Fruit fly (Drosophila melanogaster) whole organism, adult: ENCODE results near the gene CG10055.
A peak's percentile ranks its signal among the peaks of the same experiment; 100 is the strongest.

Experiments used
- CG11617 ChIP-seq: fragments of 200-800 bp; sonication (Bioruptor generic); optimal IDR thresholded peaks from 2 replicates; lab custom pipeline; 2017; ENCODE audit warnings: mild to moderate bottlenecking, missing biosample characterization, missing genetic modification reagents, missing genetic modification characterization
- CG12768 ChIP-seq: fragments of 200-800 bp; sonication (Bioruptor generic); optimal IDR thresholded peaks from 2 replicates; lab custom pipeline; 2017; ENCODE audit warnings: missing biosample characterization, missing genetic modification characterization, mild to moderate bottlenecking, moderate library complexity, missing genetic modification reagents
- CG14711 ChIP-seq: fragments of 200-800 bp; sonication (Bioruptor generic); optimal IDR thresholded peaks from 2 replicates; lab custom pipeline; 2018; ENCODE audit warnings: missing biosample characterization, mild to moderate bottlenecking, missing genetic modification characterization, moderate library complexity
- CG1620 ChIP-seq: fragments of 200-800 bp; sonication (Bioruptor generic); optimal IDR thresholded peaks from 2 replicates; lab custom pipeline; 2016; ENCODE audit warnings: missing biosample characterization, missing genetic modification characterization
- CG33017 ChIP-seq: fragments of 200-800 bp; sonication (Bioruptor generic); optimal IDR thresholded peaks from 2 replicates; lab custom pipeline; 2018; ENCODE audit warnings: missing biosample characterization, mild to moderate bottlenecking, missing genetic modification characterization, moderate library complexity
- CG5204 ChIP-seq: fragments of 200-800 bp; sonication (Bioruptor generic); optimal IDR thresholded peaks from 2 replicates; lab custom pipeline; 2016; ENCODE audit warnings: missing biosample characterization, missing genetic modification characterization
- CG7045 ChIP-seq: fragments of 200-800 bp; sonication (Bioruptor generic); optimal IDR thresholded peaks from 2 replicates; lab custom pipeline; 2017; ENCODE audit warnings: missing biosample characterization, mild to moderate bottlenecking, missing genetic modification characterization
- CG7101 ChIP-seq: fragments of 200-800 bp; sonication (Bioruptor generic); optimal IDR thresholded peaks from 2 replicates; lab custom pipeline; 2018; ENCODE audit warnings: missing biosample characterization, mild to moderate bottlenecking, missing genetic modification characterization, moderate library complexity
- Clk ChIP-seq: fragments of 200-800 bp; sonication (Bioruptor generic); optimal IDR thresholded peaks from 2 replicates; lab custom pipeline; 2017; ENCODE audit warnings: missing biosample characterization, missing genetic modification characterization
- Crg-1 ChIP-seq: fragments of 200-800 bp; sonication (Bioruptor generic); optimal IDR thresholded peaks from 2 replicates; lab custom pipeline; 2016; ENCODE audit warnings: missing biosample characterization, missing genetic modification characterization
- Hr96 ChIP-seq: fragments of 200-800 bp; sonication (Bioruptor generic); optimal IDR thresholded peaks from 2 replicates; lab custom pipeline; 2016; ENCODE audit warnings: missing biosample characterization, missing genetic modification characterization
- Mnt ChIP-seq: fragments of 200-800 bp; sonication (Bioruptor generic); optimal IDR thresholded peaks from 2 replicates; lab custom pipeline; 2016; ENCODE audit warnings: missing biosample characterization, mild to moderate bottlenecking, missing genetic modification characterization
- bab1 ChIP-seq: fragments of 200-800 bp; sonication (Bioruptor generic); optimal IDR thresholded peaks from 3 replicates; lab custom pipeline; 2019; ENCODE audit warnings: missing biosample characterization, mild to moderate bottlenecking, missing genetic modification characterization, moderate library complexity
- cic ChIP-seq: fragments of 200-800 bp; sonication (Bioruptor generic); optimal IDR thresholded peaks from 2 replicates; lab custom pipeline; 2017; ENCODE audit warnings: missing biosample characterization, mild to moderate bottlenecking, missing genetic modification characterization, moderate library complexity
- cnc ChIP-seq, 2 experiments: fragments of >200 bp; optimal IDR thresholded peaks; 2 replicates each; lab custom pipeline; 2017
- kay ChIP-seq: fragments of 200-800 bp; sonication (Bioruptor generic); peaks from one replicate; lab custom pipeline; 2016; ENCODE audit warnings: missing biosample characterization, missing genetic modification characterization, borderline replicate concordance
- ovo ChIP-seq: fragments of 200-800 bp; sonication (Bioruptor generic); optimal IDR thresholded peaks from 2 replicates; lab custom pipeline; 2016; ENCODE audit warnings: missing biosample characterization, missing genetic modification characterization
- pad ChIP-seq: fragments of 200-800 bp; sonication (Bioruptor generic); optimal IDR thresholded peaks from 3 replicates; lab custom pipeline; 2017; ENCODE audit warnings: missing biosample characterization, missing genetic modification characterization, mild to moderate bottlenecking, moderate library complexity, missing genetic modification reagents
- tj ChIP-seq: fragments of 200-800 bp; sonication (Bioruptor generic); optimal IDR thresholded peaks from 3 replicates; lab custom pipeline; 2017; ENCODE audit warnings: missing biosample characterization, mild to moderate bottlenecking, missing genetic modification characterization, moderate library complexity
- toe ChIP-seq: fragments of 200-800 bp; sonication (Bioruptor generic); optimal IDR thresholded peaks from 2 replicates; lab custom pipeline; 2016; ENCODE audit warnings: missing biosample characterization, missing genetic modification characterization

Gene CG10055

dm6 chr3R:7186242-7187092 is at the start of gene CG10055, which contains the start of gene lap:
TSS of gene CG10055 (minus strand) at chr3R:7186673.
TSS of gene lap (plus strand) at chr3R:7186994.
- TF ChIP-seq Mnt (GFP tag; lab: Kevin White, UChicago), result peak; percentile 11
- TF ChIP-seq cic (GFP tag; lab: Kevin White, UChicago), result no peak
- TF ChIP-seq CG11617 (GFP tag; lab: Kevin White, UChicago), result no peak
- no peak for TF ChIP-seq CG7045
- TF ChIP-seq kay (GFP tag; lab: Kevin White, UChicago), result no peak

DNA sequence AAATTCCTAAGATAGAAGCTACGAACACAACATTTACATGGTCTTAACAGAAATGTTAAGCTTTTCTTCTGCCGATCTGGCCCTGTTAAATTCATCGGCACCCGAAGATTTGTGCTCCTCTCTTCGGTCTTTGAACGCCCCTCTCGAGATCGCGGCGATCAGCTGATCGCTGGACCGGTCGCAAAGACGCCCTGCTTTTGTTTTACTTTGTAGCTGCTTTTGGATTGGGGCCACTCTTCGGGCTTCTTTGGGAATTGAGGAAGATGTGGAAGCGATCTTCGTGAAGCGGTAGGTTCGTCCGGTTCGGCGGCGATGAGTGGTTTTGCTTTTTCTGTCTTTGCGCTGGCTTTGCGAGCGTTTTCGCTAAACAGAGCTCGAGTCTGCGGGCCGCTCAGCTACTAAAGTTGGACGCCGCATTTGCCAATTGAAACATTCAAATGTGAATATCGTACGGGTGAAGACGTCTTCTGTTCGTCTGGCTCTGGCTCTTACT is 37.5 kb upstream of the CG10055 start, which contains the start of gene thw:
Gene thw (plus strand): TSS at position 443 of the 493 bp plus-strand sequence.
- TF ChIP-seq tj (GFP tag; lab: Kevin White, UChicago) (no peak), cic (GFP tag; lab: Kevin White, UChicago) (no peak), CG14711 (tag; lab: Kevin White, UChicago) (no peak), Hr96 (GFP tag; lab: Kevin White, UChicago) (no peak), CG33017 (tag; lab: Kevin White, UChicago) (no peak), bab1 (no peak), Crg-1 (GFP tag; lab: Kevin White, UChicago) (no peak), toe (GFP tag; lab: Kevin White, UChicago) (no peak), CG5204 (no peak), CG1620 (GFP tag; lab: Kevin White, UChicago) (no peak), cnc (optimal IDR thresholded peaks at IDR 0.05; lab: Kevin White, UChicago) (no peak), Mnt (GFP tag; lab: Kevin White, UChicago) (no peak), CG12768 (GFP tag; lab: Kevin White, UChicago) (no peak), kay (GFP tag; lab: Kevin White, UChicago) (no peak), Clk (GFP tag; lab: Kevin White, UChicago) (no peak), CG11617 (GFP tag; lab: Kevin White, UChicago) (no peak), CG7045 (no peak), pad (GFP tag; lab: Kevin White, UChicago) (no peak), ovo (GFP tag; lab: Kevin White, UChicago) (no peak), CG7101 (tag; lab: Kevin White, UChicago) (no peak)

DNA sequence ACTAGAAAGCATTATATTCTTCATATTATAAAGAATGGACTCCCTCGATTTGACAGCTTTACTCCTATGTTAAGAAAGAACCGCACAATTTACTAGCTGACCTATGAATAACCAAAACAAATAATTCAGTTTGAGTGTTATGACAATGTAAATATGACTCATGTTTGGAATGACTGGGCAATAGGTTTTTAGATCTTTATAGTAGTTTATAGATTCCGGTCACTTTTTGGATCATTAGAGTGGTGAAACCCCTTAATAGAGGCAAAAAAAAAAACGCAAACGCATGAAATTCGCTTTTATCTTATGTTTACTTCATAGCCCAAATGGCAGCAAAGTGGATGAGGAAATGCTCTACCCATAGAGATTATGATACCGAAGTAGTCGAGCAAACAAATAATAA is 33.1 kb upstream of the CG10055 start, which contains the start of gene CG14605:
Gene CG14605 (minus strand): TSS at position 101 of the 400 bp plus-strand sequence.
- TF ChIP-seq CG7101 (tag; lab: Kevin White, UChicago) (no peak), kay (GFP tag; lab: Kevin White, UChicago) (no peak), toe (GFP tag; lab: Kevin White, UChicago) (no peak), Hr96 (GFP tag; lab: Kevin White, UChicago) (no peak), CG14711 (tag; lab: Kevin White, UChicago) (no peak), pad (GFP tag; lab: Kevin White, UChicago) (no peak), CG7045 (no peak), tj (GFP tag; lab: Kevin White, UChicago) (no peak), CG33017 (tag; lab: Kevin White, UChicago) (no peak), cnc (optimal IDR thresholded peaks at IDR 0.05; lab: Kevin White, UChicago) (no peak), Crg-1 (GFP tag; lab: Kevin White, UChicago) (no peak), CG11617 (GFP tag; lab: Kevin White, UChicago) (no peak), Clk (GFP tag; lab: Kevin White, UChicago) (no peak), bab1 (no peak), CG12768 (GFP tag; lab: Kevin White, UChicago) (no peak), cic (GFP tag; lab: Kevin White, UChicago) (no peak), CG5204 (no peak)

DNA sequence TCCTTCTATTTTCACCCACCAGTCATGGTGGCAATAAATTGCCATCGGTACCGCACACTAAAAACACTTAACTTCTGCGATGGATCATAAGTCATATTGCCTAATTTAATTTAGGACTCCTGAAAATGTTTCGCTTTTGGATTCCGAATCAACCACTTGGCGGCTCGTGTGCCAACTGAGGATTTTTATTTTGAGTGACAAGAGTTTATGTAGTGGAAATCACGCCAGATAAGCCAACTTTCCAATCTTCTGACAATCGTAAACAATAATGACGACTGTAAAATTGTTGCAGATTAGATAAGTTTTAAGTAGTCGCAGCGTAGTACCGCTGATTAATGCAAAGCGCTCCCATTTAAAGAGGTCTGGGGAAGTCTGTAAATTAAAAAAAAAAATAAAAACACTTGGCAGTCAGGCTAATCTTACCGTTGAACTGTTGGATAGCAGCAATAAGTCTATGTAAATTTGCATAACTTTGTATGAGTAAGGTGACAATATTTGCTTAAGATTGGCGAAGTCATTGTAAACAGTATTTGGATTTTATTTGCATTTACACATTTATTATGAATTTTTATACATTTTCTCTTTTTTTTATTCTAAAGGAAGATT is 30.6 kb upstream of the CG10055 start, which contains the start of gene CG14606:
Gene CG14606 (minus strand): TSS at position 160 of the 606 bp plus-strand sequence.
- TF ChIP-seq Crg-1 (GFP tag; lab: Kevin White, UChicago) (peak; percentile 83), CG11617 (GFP tag; lab: Kevin White, UChicago) (peak; percentile 73), CG14711 (tag; lab: Kevin White, UChicago) (peak; percentile 52), ovo (GFP tag; lab: Kevin White, UChicago) (peak; percentile 45), Mnt (GFP tag; lab: Kevin White, UChicago) (peak; percentile 60), Hr96 (GFP tag; lab: Kevin White, UChicago) (peak; percentile 37), tj (GFP tag; lab: Kevin White, UChicago) (peak; percentile 27), CG33017 (tag; lab: Kevin White, UChicago) (peak; percentile 82), kay (GFP tag; lab: Kevin White, UChicago) (peak; percentile 89), CG7101 (tag; lab: Kevin White, UChicago) (peak; percentile 79), cic (GFP tag; lab: Kevin White, UChicago) (peak; percentile 65), CG5204 (peak; percentile 35), bab1 (no peak), CG12768 (GFP tag; lab: Kevin White, UChicago) (peak; percentile 36), toe (GFP tag; lab: Kevin White, UChicago) (peak; percentile 66), pad (GFP tag; lab: Kevin White, UChicago) (peak; percentile 9), Clk (GFP tag; lab: Kevin White, UChicago) (no peak), cnc (optimal IDR thresholded peaks at IDR 0.05; lab: Kevin White, UChicago) (no peak), CG1620 (GFP tag; lab: Kevin White, UChicago) (peak; percentile 24), CG7045 (peak; percentile 89)
